Fruit fly (Drosophila melanogaster) whole organism, embryonic: ENCODE data around the gene saturn.

Source experiments
- Asciz ChIP-seq: fragments of 200-800 bp; sonication (Bioruptor generic); optimal IDR thresholded peaks from 2 replicates; lab custom pipeline; 2017; ENCODE audit warnings: missing biosample characterization, mild to moderate bottlenecking, missing genetic modification characterization, missing genetic modification reagents
- CG10147 ChIP-seq: fragments of 200-800 bp; sonication (Bioruptor generic); optimal IDR thresholded peaks from 2 replicates; lab custom pipeline; 2019; ENCODE audit warnings: missing biosample characterization, mild to moderate bottlenecking, missing genetic modification characterization, moderate library complexity
- CG1024 ChIP-seq: fragments of 200-800 bp; sonication (Bioruptor generic); IDR thresholded peaks from 2 replicates; pipeline ENCODE4 v1.3.6; 2022; ENCODE audit warnings: missing biosample characterization, missing genetic modification characterization
- CG11723 ChIP-seq: fragments of 200-800 bp; sonication (Bioruptor generic); optimal IDR thresholded peaks from 2 replicates; lab custom pipeline; 2017; ENCODE audit warnings: missing biosample characterization, mild to moderate bottlenecking, missing genetic modification characterization
- CG12104 ChIP-seq: fragments of 200-800 bp; sonication (Bioruptor generic); optimal IDR thresholded peaks from 3 replicates; lab custom pipeline; 2016; ENCODE audit warnings: missing biosample characterization, missing genetic modification characterization
- CG12769 ChIP-seq: fragments of 200-800 bp; sonication (Bioruptor generic); optimal IDR thresholded peaks from 2 replicates; lab custom pipeline; 2019; ENCODE audit warnings: missing biosample characterization, mild to moderate bottlenecking, missing genetic modification characterization, moderate library complexity
- CG13894 ChIP-seq: fragments of 200-800 bp; sonication (Bioruptor generic); optimal IDR thresholded peaks from 3 replicates; lab custom pipeline; 2018; ENCODE audit warnings: missing biosample characterization, mild to moderate bottlenecking, missing genetic modification characterization, moderate library complexity
- CG1602 ChIP-seq: fragments of 200-800 bp; sonication (Bioruptor generic); optimal IDR thresholded peaks from 3 replicates; lab custom pipeline; 2016; ENCODE audit warnings: missing biosample characterization, missing genetic modification characterization
- CG18764 ChIP-seq: fragments of 200-800 bp; sonication (Bioruptor generic); optimal IDR thresholded peaks from 3 replicates; lab custom pipeline; 2016; ENCODE audit warnings: missing biosample characterization, missing genetic modification characterization
- CG2889 ChIP-seq: fragments of 200-800 bp; sonication (Bioruptor generic); IDR thresholded peaks from 3 replicates; pipeline ENCODE4 v1.3.6; 2022; ENCODE audit warnings: missing biosample characterization, missing genetic modification characterization
- CG3726 ChIP-seq: fragments of 200-800 bp; sonication (Bioruptor generic); IDR thresholded peaks from 3 replicates; pipeline ENCODE4, ENCODE4 v1.3.6; 2022; ENCODE audit warnings: missing biosample characterization, missing genetic modification characterization
- CG4820 ChIP-seq: fragments of 200-800 bp; sonication (Bioruptor generic); optimal IDR thresholded peaks from 3 replicates; lab custom pipeline; 2016; ENCODE audit warnings: missing biosample characterization, missing genetic modification characterization
- CG6683 ChIP-seq: fragments of 200-800 bp; sonication (Bioruptor generic); optimal IDR thresholded peaks from 2 replicates; lab custom pipeline; 2017; ENCODE audit warnings: missing biosample characterization, mild to moderate bottlenecking, missing genetic modification characterization, missing genetic modification reagents
- CG7987 ChIP-seq: fragments of 200-800 bp; sonication (Bioruptor generic); optimal IDR thresholded peaks from 2 replicates; lab custom pipeline; 2018; ENCODE audit warnings: missing biosample characterization, mild to moderate bottlenecking, missing genetic modification characterization, moderate library complexity
- CG8281 ChIP-seq: fragments of 200-800 bp; sonication (Bioruptor generic); optimal IDR thresholded peaks from 2 replicates; lab custom pipeline; 2018; ENCODE audit warnings: missing biosample characterization, mild to moderate bottlenecking, missing genetic modification characterization, moderate library complexity
- CG9797 ChIP-seq: fragments of 200-800 bp; sonication (Bioruptor generic); optimal IDR thresholded peaks from 3 replicates; lab custom pipeline; 2018; ENCODE audit warnings: missing biosample characterization, mild to moderate bottlenecking, missing genetic modification characterization
- CG9876 ChIP-seq: fragments of 200-800 bp; sonication (Bioruptor generic); optimal IDR thresholded peaks from 2 replicates; lab custom pipeline; 2016; ENCODE audit warnings: missing biosample characterization, missing genetic modification characterization
- CHES-1-like ChIP-seq: fragments of 200-800 bp; sonication (Bioruptor generic); optimal IDR thresholded peaks from 2 replicates; lab custom pipeline; 2016; ENCODE audit warnings: missing biosample characterization, missing genetic modification characterization
- Camta ChIP-seq: fragments of 200-800 bp; sonication (Bioruptor generic); optimal IDR thresholded peaks from 2 replicates; lab custom pipeline; 2016; ENCODE audit warnings: missing biosample characterization, missing genetic modification characterization
- Dad ChIP-seq: fragments of 200-800 bp; sonication (Bioruptor generic); optimal IDR thresholded peaks from 3 replicates; lab custom pipeline; 2016; ENCODE audit warnings: missing biosample characterization, missing genetic modification characterization
- Gsc ChIP-seq: fragments of 200-800 bp; sonication (Bioruptor generic); IDR thresholded peaks from 2 replicates; pipeline ENCODE4 v1.3.6; 2022; ENCODE audit warnings: missing biosample characterization, missing genetic modification characterization
- MTF-1 ChIP-seq: fragments of 200-800 bp; sonication (Bioruptor generic); optimal IDR thresholded peaks from 2 replicates; lab custom pipeline; 2018; ENCODE audit warnings: missing biosample characterization, mild to moderate bottlenecking, missing genetic modification characterization, borderline replicate concordance
- Myb ChIP-seq: fragments of 200-800 bp; sonication (Bioruptor generic); optimal IDR thresholded peaks from 2 replicates; lab custom pipeline; 2016; ENCODE audit warnings: missing biosample characterization, missing genetic modification characterization
- NC2α ChIP-seq: fragments of 200-800 bp; sonication (Bioruptor generic); optimal IDR thresholded peaks from 2 replicates; lab custom pipeline; 2016; ENCODE audit warnings: missing biosample characterization, missing genetic modification characterization
- Ravus ChIP-seq: fragments of 200-800 bp; sonication (Bioruptor generic); IDR thresholded peaks from 2 replicates; pipeline ENCODE4 v1.3.6; 2022; ENCODE audit warnings: missing biosample characterization, missing genetic modification characterization
- Rx ChIP-seq: fragments of 200-800 bp; sonication (Bioruptor generic); IDR thresholded peaks from 2 replicates; pipeline ENCODE4 v1.3.6; 2022; ENCODE audit warnings: missing biosample characterization, missing genetic modification characterization
- Scr ChIP-seq: fragments of 200-800 bp; sonication (Bioruptor generic); IDR thresholded peaks from 2 replicates; pipeline ENCODE4 v1.3.6; 2022; ENCODE audit warnings: missing biosample characterization, missing genetic modification characterization; ENCODE audit not compliant: partially characterized antibody
- Vsx1 ChIP-seq: fragments of 200-800 bp; sonication (Bioruptor generic); optimal IDR thresholded peaks from 2 replicates; lab custom pipeline; 2017; ENCODE audit warnings: missing biosample characterization, mild to moderate bottlenecking, missing genetic modification characterization, missing genetic modification reagents
- croc ChIP-seq: fragments of 200-800 bp; sonication (Bioruptor generic); conservative IDR thresholded peaks from 3 replicates; pipeline ENCODE4 v1.3.6; 2022; ENCODE audit warnings: missing biosample characterization, missing genetic modification characterization
- cwo ChIP-seq: fragments of 200-800 bp; sonication (Bioruptor generic); optimal IDR thresholded peaks from 3 replicates; lab custom pipeline; 2017; ENCODE audit warnings: missing biosample characterization, missing genetic modification characterization, mild to moderate bottlenecking, moderate library complexity, missing genetic modification reagents
- esg ChIP-seq: fragments of 200-800 bp; sonication (Bioruptor generic); conservative IDR thresholded peaks from 2 replicates; pipeline ENCODE4 v1.3.6; 2022; ENCODE audit warnings: missing biosample characterization, missing genetic modification characterization
- ewg ChIP-seq: fragments of 200-800 bp; sonication (Bioruptor generic); optimal IDR thresholded peaks from 3 replicates; lab custom pipeline; 2017; ENCODE audit warnings: mild to moderate bottlenecking, missing biosample characterization, missing genetic modification reagents, missing genetic modification characterization
- exex ChIP-seq: fragments of 200-800 bp; sonication (Bioruptor generic); optimal IDR thresholded peaks from 4 replicates; lab custom pipeline; 2018; ENCODE audit warnings: missing biosample characterization, mild to moderate bottlenecking, missing genetic modification characterization, moderate library complexity
- fd96Cb ChIP-seq: fragments of 200-800 bp; sonication (Bioruptor generic); optimal IDR thresholded peaks from 2 replicates; lab custom pipeline; 2018; ENCODE audit warnings: missing biosample characterization, mild to moderate bottlenecking, missing genetic modification characterization, moderate library complexity
- fru ChIP-seq: fragments of >200 bp; optimal IDR thresholded peaks from 2 replicates; lab custom pipeline; 2017
- gem ChIP-seq: fragments of 200-800 bp; sonication (Bioruptor generic); optimal IDR thresholded peaks from 2 replicates; lab custom pipeline; 2019; ENCODE audit warnings: missing biosample characterization, mild to moderate bottlenecking, missing genetic modification characterization, moderate library complexity
- gsb ChIP-seq: fragments of 200-800 bp; sonication (Bioruptor generic); IDR thresholded peaks from 2 replicates; pipeline ENCODE4 v1.3.6; 2022; ENCODE audit warnings: missing biosample characterization, missing genetic modification characterization
- hbn ChIP-seq: fragments of 200-800 bp; sonication (Bioruptor generic); IDR thresholded peaks from 2 replicates; pipeline ENCODE4 v1.3.6; 2022; ENCODE audit warnings: missing biosample characterization, missing genetic modification characterization; ENCODE audit not compliant: partially characterized antibody
- jumu ChIP-seq: fragments of 200-800 bp; sonication (Bioruptor generic); optimal IDR thresholded peaks from 3 replicates; lab custom pipeline; 2016; ENCODE audit warnings: missing biosample characterization, missing genetic modification characterization
- lab ChIP-seq: fragments of 200-800 bp; sonication (Bioruptor generic); optimal IDR thresholded peaks from 3 replicates; lab custom pipeline; 2017; ENCODE audit warnings: missing biosample characterization, missing genetic modification characterization, mild to moderate bottlenecking, moderate library complexity, missing genetic modification reagents
- nom ChIP-seq: fragments of 200-800 bp; sonication (Bioruptor generic); optimal IDR thresholded peaks from 2 replicates; lab custom pipeline; 2017; ENCODE audit warnings: missing biosample characterization, missing genetic modification characterization, mild to moderate bottlenecking, moderate library complexity, missing genetic modification reagents
- otp ChIP-seq: fragments of 200-800 bp; sonication (Bioruptor generic); IDR thresholded peaks from 3 replicates; pipeline ENCODE4, ENCODE4 v1.3.6; 2022; ENCODE audit warnings: missing biosample characterization, missing genetic modification characterization
- pan ChIP-seq, 4 experiments: fragments of >200 bp in 3 of 4; fragments of 200-800 bp in 1 of 4; sonication (Bioruptor generic) in 1 of 4; optimal IDR thresholded peaks in 3 of 4; IDR thresholded peaks in 1 of 4; 2 replicates each; pipeline versions ENCODE4 v1.3.6 to Lab custom; 2017 to 2022; ENCODE audit warnings: missing biosample characterization in 2 of 4, missing genetic modification characterization in 2 of 4, mixed read lengths in 1 of 4
- ranshi ChIP-seq: fragments of 200-800 bp; sonication (Bioruptor generic); IDR thresholded peaks from 2 replicates; pipeline ENCODE4 v1.3.6; 2022; ENCODE audit warnings: missing biosample characterization, missing genetic modification characterization
- salm ChIP-seq: fragments of 200-800 bp; sonication (Bioruptor generic); optimal IDR thresholded peaks from 2 replicates; lab custom pipeline; 2018; ENCODE audit warnings: missing biosample characterization, mild to moderate bottlenecking, missing genetic modification characterization
- stwl ChIP-seq: fragments of 200-800 bp; sonication (Bioruptor generic); optimal IDR thresholded peaks from 3 replicates; lab custom pipeline; 2018; ENCODE audit warnings: missing biosample characterization, mild to moderate bottlenecking, missing genetic modification characterization, moderate library complexity
- tap ChIP-seq: fragments of 200-800 bp; optimal IDR thresholded peaks from 3 replicates; lab custom pipeline; 2019; ENCODE audit warnings: missing biosample characterization, mild to moderate bottlenecking, missing genetic modification characterization, moderate library complexity
- tll ChIP-seq, 2 experiments: fragments of 200-800 bp in 1 of 2; fragments of >200 bp in 1 of 2; sonication (Bioruptor generic) in 1 of 2; optimal IDR thresholded peaks; 2 replicates each; lab custom pipeline; 2017 to 2019; ENCODE audit warnings: missing biosample characterization in 2 of 2, missing genetic modification characterization in 2 of 2, mild to moderate bottlenecking in 1 of 2, moderate library complexity in 1 of 2
- twi ChIP-seq: fragments of 200-800 bp; optimal IDR thresholded peaks from 2 replicates; lab custom pipeline; 2019; ENCODE audit warnings: missing biosample characterization, mild to moderate bottlenecking, missing genetic modification characterization, moderate library complexity

Gene saturn

dm6 chr3L:14172174-14172940, 30.8 kb upstream of the saturn start:
- TF ChIP-seq CHES-1-like (GFP tag; lab: Kevin White, UChicago) (no peak), gsb (GFP tag; lab: Robert Waterston, UW) (no peak), MTF-1 (GFP tag; lab: Kevin White, UChicago) (no peak), CG1024 (GFP tag; lab: Robert Waterston, UW) (no peak), Rx (GFP tag; lab: Robert Waterston, UW) (no peak), NC2α (no peak), CG11723 (GFP tag; lab: Kevin White, UChicago) (peak; percentile 12), CG3726 (GFP tag; lab: Robert Waterston, UW) (no peak), Asciz (GFP tag; lab: Kevin White, UChicago) (peak; percentile 31), jumu (GFP tag; lab: Kevin White, UChicago) (no peak), CG10147 (GFP tag; lab: Kevin White, UChicago) (peak; percentile 44), Scr (GFP tag; lab: Robert Waterston, UW) (no peak), Myb (GFP tag; lab: Kevin White, UChicago) (no peak), twi (tag; lab: Kevin White, UChicago) (no peak), cwo (GFP tag; lab: Kevin White, UChicago) (no peak), Ravus (GFP tag; lab: Robert Waterston, UW) (no peak), CG7987 (GFP tag; lab: Kevin White, UChicago) (no peak), Dad (GFP tag; lab: Kevin White, UChicago) (no peak), nom (no peak), CG9797 (GFP tag; lab: Kevin White, UChicago) (no peak), ranshi (GFP tag; lab: Robert Waterston, UW) (no peak), gem (tag; lab: Kevin White, UChicago) (peak; percentile 70), croc (GFP tag; lab: Robert Waterston, UW) (no peak), otp (GFP tag; lab: Robert Waterston, UW) (no peak), CG13894 (tag; lab: Kevin White, UChicago) (no peak), CG1602 (GFP tag; lab: Kevin White, UChicago) (no peak), tap (tag; lab: Kevin White, UChicago) (peak; percentile 3), stwl (tag; lab: Kevin White, UChicago) (no peak), pan (optimal IDR thresholded peaks at IDR 0.05; lab: Kevin White, UChicago) (no peak), pan (GFP tag; optimal IDR thresholded peaks at IDR 0.05 in 1 of 2, IDR thresholded peaks at IDR 0.05 in 1 of 2) (no peak), salm (tag; lab: Kevin White, UChicago) (no peak), CG9876 (no peak), Vsx1 (GFP tag; lab: Kevin White, UChicago) (no peak), CG12769 (no peak), fd96Cb (tag; lab: Kevin White, UChicago) (peak; percentile 47), esg (no peak), ewg (GFP tag; lab: Kevin White, UChicago) (no peak), CG18764 (GFP tag; lab: Kevin White, UChicago) (peak; percentile 7), CG2889 (GFP tag; lab: Robert Waterston, UW) (no peak), tll (GFP tag; optimal IDR thresholded peaks at IDR 0.05; lab: Kevin White, UChicago) (no peak), hbn (GFP tag; lab: Robert Waterston, UW) (no peak), CG8281 (no peak), CG4820 (GFP tag; lab: Kevin White, UChicago) (peak; percentile 35), Camta (no peak), fru (lab: Kevin White, UChicago) (no peak), exex (tag; lab: Kevin White, UChicago) (no peak), lab (GFP tag; lab: Kevin White, UChicago) (peak; percentile 32), Gsc (GFP tag; lab: Robert Waterston, UW) (no peak), CG12104 (GFP tag; lab: Kevin White, UChicago) (no peak), CG6683 (no peak)
